Fruit fly (Drosophila melanogaster) whole organism: ENCODE results near the gene pall.

Experiments used
- CG8478 ChIP-seq: fragments of >200 bp; optimal IDR thresholded peaks from 2 replicates; lab custom pipeline; 2018; ENCODE audit warnings: inconsistent platforms
- Dll ChIP-seq: fragments of >200 bp; optimal IDR thresholded peaks from 2 replicates; lab custom pipeline; 2017
- psq ChIP-seq: fragments of >200 bp; optimal IDR thresholded peaks from 2 replicates; lab custom pipeline; 2017
- usp ChIP-seq: fragments of >200 bp; optimal IDR thresholded peaks from 2 replicates; lab custom pipeline; 2017; ENCODE audit warnings: missing biosample characterization, missing genetic modification characterization, mixed read lengths

dm6 chr3L:9460775-9461491, 26.7 kb downstream of the pall start, which contains the start of the genes CG3434 and CG44838:
- TF ChIP-seq CG8478 (lab: Kevin White, UChicago), result no peak
- no peak for TF ChIP-seq Dll (lab: Kevin White, UChicago)
- TF ChIP-seq psq, result no peak
- no peak for TF ChIP-seq usp (GFP tag; lab: Kevin White, UChicago)
